Fruit fly (Drosophila melanogaster): ENCODE measurements around the gene LManIII.

Gene LManIII

dm6 chr2L:8739984-8740756 lies 28.3 kb downstream of the LManIII start, which contains the start of gene raw (continued):
- TF ChIP-seq amos (GFP tag; IDR thresholded peaks at IDR 0.05; ENCODE audit: partially characterized antibody) (no peak), psq (GFP tag; optimal IDR thresholded peaks at IDR 0.05) (no peak), Sry-β (GFP tag; optimal IDR thresholded peaks at IDR 0.05) (no peak), kay (GFP tag; optimal IDR thresholded peaks at IDR 0.05) (no peak), slbo (GFP tag; IDR thresholded peaks at IDR 0.05) (no peak), pzg (GFP tag; optimal IDR thresholded peaks at IDR 0.05) (no peak), CG11696 (GFP tag; IDR thresholded peaks at IDR 0.05) (no peak), CG18476 (GFP tag; optimal IDR thresholded peaks at IDR 0.05) (no peak), CG6683 (GFP tag; optimal IDR thresholded peaks at IDR 0.05) (no peak), CG2875 (GFP tag; optimal IDR thresholded peaks at IDR 0.05) (no peak), CG12769 (tag; optimal IDR thresholded peaks at IDR 0.05) (no peak), Mrtf (GFP tag; IDR thresholded peaks at IDR 0.05) (no peak), nom (GFP tag; optimal IDR thresholded peaks at IDR 0.05) (peak; percentile 56), CG17802 (tag; optimal IDR thresholded peaks at IDR 0.05) (no peak), zfh2 (GFP tag; optimal IDR thresholded peaks at IDR 0.05) (no peak), pho (GFP tag; optimal IDR thresholded peaks at IDR 0.05) (no peak), Hr39 (optimal IDR thresholded peaks at IDR 0.05) (no peak), fru (optimal IDR thresholded peaks at IDR 0.05) (no peak), CG13123 (GFP tag; optimal IDR thresholded peaks at IDR 0.05) (no peak), pan (optimal IDR thresholded peaks at IDR 0.05) (no peak), pan (GFP tag; optimal IDR thresholded peaks at IDR 0.05 in 1 of 2, IDR thresholded peaks at IDR 0.05 in 1 of 2) (no peak), CG5245 (GFP tag; optimal IDR thresholded peaks at IDR 0.05) (no peak), E2f1 (GFP tag; IDR thresholded peaks at IDR 0.05) (no peak), Mad (GFP tag; optimal IDR thresholded peaks at IDR 0.05) (no peak), cg (GFP tag; optimal IDR thresholded peaks at IDR 0.05) (peak; percentile 93), H2.0 (GFP tag; IDR thresholded peaks at IDR 0.05) (no peak), CG10321 (GFP tag; IDR thresholded peaks at IDR 0.05) (no peak), fd64A (GFP tag; optimal IDR thresholded peaks at IDR 0.05) (no peak), NFAT (GFP tag; IDR thresholded peaks at IDR 0.05) (no peak), Jarid2 (GFP tag; optimal IDR thresholded peaks at IDR 0.05) (no peak), CG4854 (GFP tag; optimal IDR thresholded peaks at IDR 0.05) (peak; percentile 4), abd-A (tag; optimal IDR thresholded peaks at IDR 0.05) (peak; percentile 86), repo (GFP tag; optimal IDR thresholded peaks at IDR 0.05) (no peak), CG7987 (GFP tag; optimal IDR thresholded peaks at IDR 0.05) (no peak), run (tag; optimal IDR thresholded peaks at IDR 0.05) (no peak), salm (tag; optimal IDR thresholded peaks at IDR 0.05) (no peak), trh (GFP tag; optimal IDR thresholded peaks at IDR 0.05) (no peak), dysf (GFP tag; IDR thresholded peaks at IDR 0.05) (no peak), ems (GFP tag; optimal IDR thresholded peaks at IDR 0.05) (no peak), onecut (GFP tag; IDR thresholded peaks at IDR 0.05) (no peak), CG10209 (GFP tag; optimal IDR thresholded peaks at IDR 0.05) (no peak), gsb-n (tag; optimal IDR thresholded peaks at IDR 0.05) (no peak), HmgD (GFP tag; optimal IDR thresholded peaks at IDR 0.05) (peak; percentile 14), odd (GFP tag; optimal IDR thresholded peaks at IDR 0.05) (no peak), nerfin-2 (GFP tag; IDR thresholded peaks at IDR 0.05; ENCODE audit: partially characterized antibody) (no peak), lov (optimal IDR thresholded peaks at IDR 0.05) (no peak), lov (GFP tag; IDR thresholded peaks at IDR 0.05) (0 out of 3 replicates have a peak, but pooled peaks have one; percentile 28), Oli (tag; optimal IDR thresholded peaks at IDR 0.05) (no peak), ATbp (GFP tag; optimal IDR thresholded peaks at IDR 0.05) (peak; percentile 24), Optix (GFP tag; IDR thresholded peaks at IDR 0.05) (no peak), luna (GFP tag; optimal IDR thresholded peaks at IDR 0.05) (no peak)

Measured in whole organism, embryonic.